Worm (Caenorhabditis elegans): ENCODE data around the gene C09H10.5.

DNA sequence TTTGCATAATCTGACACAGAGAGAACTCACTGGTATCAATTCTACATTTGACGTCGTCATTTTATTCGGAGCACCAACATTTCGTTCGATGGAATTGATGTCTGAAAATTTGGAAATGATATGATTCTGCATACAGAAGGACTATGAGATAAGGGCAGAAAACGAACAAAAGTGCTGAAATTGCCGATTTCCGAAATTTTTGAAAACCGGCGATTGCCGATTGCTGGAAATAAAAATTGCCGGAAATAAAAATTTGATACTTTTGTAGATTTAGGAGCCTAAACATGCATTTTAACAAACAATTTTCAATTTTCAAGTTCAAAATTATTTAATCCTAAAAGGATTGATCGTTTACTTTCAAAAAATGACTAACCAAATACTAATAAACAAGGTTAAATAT, 14.2 kb downstream of the C09H10.5 start, which contains the start of gene unc-53:
- TF ChIP-seq ama-1 (optimal IDR thresholded peaks at IDR 0.05): no peak
- TF ChIP-seq pes-1 (GFP tag; IDR thresholded peaks at IDR 0.05): no peak
- no peak for TF ChIP-seq aly-1 (tag; optimal IDR thresholded peaks at IDR 0.05)
- TF ChIP-seq flt-1 (GFP tag; IDR thresholded peaks at IDR 0.05): no peak
- no peak for TF ChIP-seq F13C5.2 (tag; optimal IDR thresholded peaks at IDR 0.05)
- no peak for TF ChIP-seq ets-7 (tag; optimal IDR thresholded peaks at IDR 0.05)
- no peak for TF ChIP-seq ceh-36 (tag; optimal IDR thresholded peaks at IDR 0.05)
